Fruit fly (Drosophila melanogaster) whole organism, pupa: Measurements from ENCODE around the gene CG5984.

ENCODE experiments used
- CG10348 ChIP-seq: fragments of 200-800 bp; sonication (Bioruptor generic); IDR thresholded peaks from 2 replicates; pipeline ENCODE4 v1.3.6; 2022; ENCODE audit warnings: missing biosample characterization, missing genetic modification characterization
- CG12605 ChIP-seq: fragments of 200-800 bp; sonication (Bioruptor generic); IDR thresholded peaks from 2 replicates; pipeline ENCODE4 v1.3.6; 2022; ENCODE audit warnings: missing biosample characterization, missing genetic modification characterization
- CG13204 ChIP-seq: fragments of 200-800 bp; sonication (Bioruptor generic); optimal IDR thresholded peaks from 2 replicates; lab custom pipeline; 2018; ENCODE audit warnings: missing biosample characterization, mild to moderate bottlenecking, missing genetic modification characterization, moderate library complexity
- CG14655 ChIP-seq: fragments of 200-800 bp; sonication (Bioruptor generic); optimal IDR thresholded peaks from 3 replicates; lab custom pipeline; 2017; ENCODE audit warnings: mild to moderate bottlenecking, missing biosample characterization, missing genetic modification reagents, missing genetic modification characterization
- CG15710 ChIP-seq: fragments of 200-800 bp; sonication (Bioruptor generic); optimal IDR thresholded peaks from 2 replicates; lab custom pipeline; 2018; ENCODE audit warnings: missing biosample characterization, mild to moderate bottlenecking, missing genetic modification characterization, moderate library complexity
- CG17806 ChIP-seq: fragments of 200-800 bp; sonication (Bioruptor generic); optimal IDR thresholded peaks from 2 replicates; lab custom pipeline; 2018; ENCODE audit warnings: missing biosample characterization, mild to moderate bottlenecking, missing genetic modification characterization, moderate library complexity
- CG32121 ChIP-seq: fragments of 200-800 bp; sonication (Bioruptor generic); IDR thresholded peaks from 2 replicates; pipeline ENCODE4 v1.3.6; 2022; ENCODE audit warnings: missing biosample characterization, missing genetic modification characterization
- CG34367 ChIP-seq: fragments of 200-800 bp; sonication (Bioruptor generic); optimal IDR thresholded peaks from 2 replicates; lab custom pipeline; 2018; ENCODE audit warnings: missing biosample characterization, mild to moderate bottlenecking, missing genetic modification characterization
- CG4496 ChIP-seq: fragments of 200-800 bp; sonication (Bioruptor generic); IDR thresholded peaks from 3 replicates; pipeline ENCODE4 v1.3.6; 2022; ENCODE audit warnings: missing biosample characterization, missing genetic modification characterization
- CG8159 ChIP-seq: fragments of 200-800 bp; sonication (Bioruptor generic); optimal IDR thresholded peaks from 3 replicates; lab custom pipeline; 2018; ENCODE audit warnings: missing biosample characterization, mild to moderate bottlenecking, missing genetic modification characterization, moderate library complexity
- CG8301 ChIP-seq: fragments of 200-800 bp; sonication (Bioruptor generic); optimal IDR thresholded peaks from 2 replicates; lab custom pipeline; 2018; ENCODE audit warnings: missing biosample characterization, mild to moderate bottlenecking, missing genetic modification characterization
- CG9948 ChIP-seq: fragments of 200-800 bp; sonication (Bioruptor generic); optimal IDR thresholded peaks from 2 replicates; lab custom pipeline; 2018; ENCODE audit warnings: missing biosample characterization, mild to moderate bottlenecking, missing genetic modification characterization, moderate library complexity
- D1 ChIP-seq: fragments of 200-800 bp; sonication (Bioruptor generic); optimal IDR thresholded peaks from 2 replicates; lab custom pipeline; 2018; ENCODE audit warnings: missing biosample characterization, mild to moderate bottlenecking, missing genetic modification characterization, moderate library complexity
- EcR ChIP-seq: fragments of 200-800 bp; sonication (Bioruptor generic); optimal IDR thresholded peaks from 3 replicates; lab custom pipeline; 2019; ENCODE audit warnings: missing biosample characterization, missing genetic modification characterization, mild to moderate bottlenecking, moderate library complexity, missing genetic modification reagents
- Ets98B ChIP-seq: fragments of 200-800 bp; sonication (Bioruptor generic); IDR thresholded peaks from 2 replicates; pipeline ENCODE4 v1.3.6; 2022; ENCODE audit warnings: missing biosample characterization, missing genetic modification characterization
- Pif1A ChIP-seq: fragments of 200-800 bp; sonication (Bioruptor generic); optimal IDR thresholded peaks from 3 replicates; lab custom pipeline; 2016; ENCODE audit warnings: missing biosample characterization, missing genetic modification characterization
- Pif1B ChIP-seq: fragments of 200-800 bp; sonication (Bioruptor generic); optimal IDR thresholded peaks from 3 replicates; lab custom pipeline; 2016; ENCODE audit warnings: missing biosample characterization, missing genetic modification characterization
- Snoo ChIP-seq: fragments of 200-800 bp; sonication (Bioruptor generic); optimal IDR thresholded peaks from 3 replicates; lab custom pipeline; 2017; ENCODE audit warnings: missing biosample characterization, mild to moderate bottlenecking, missing genetic modification characterization, inconsistent platforms
- fd96Ca ChIP-seq: fragments of 200-800 bp; sonication (Bioruptor generic); IDR thresholded peaks from 3 replicates; pipeline ENCODE4 v1.3.6; 2022; ENCODE audit warnings: missing biosample characterization, missing genetic modification characterization
- gl ChIP-seq: fragments of 200-800 bp; sonication (Bioruptor generic); optimal IDR thresholded peaks from 2 replicates; lab custom pipeline; 2018; ENCODE audit warnings: missing biosample characterization, mild to moderate bottlenecking, missing genetic modification characterization
- rn ChIP-seq: fragments of 200-800 bp; sonication (Bioruptor generic); IDR thresholded peaks from 2 replicates; pipeline ENCODE4 v1.3.6; 2022; ENCODE audit warnings: missing biosample characterization, missing genetic modification characterization

CG5984 gene

DNA sequence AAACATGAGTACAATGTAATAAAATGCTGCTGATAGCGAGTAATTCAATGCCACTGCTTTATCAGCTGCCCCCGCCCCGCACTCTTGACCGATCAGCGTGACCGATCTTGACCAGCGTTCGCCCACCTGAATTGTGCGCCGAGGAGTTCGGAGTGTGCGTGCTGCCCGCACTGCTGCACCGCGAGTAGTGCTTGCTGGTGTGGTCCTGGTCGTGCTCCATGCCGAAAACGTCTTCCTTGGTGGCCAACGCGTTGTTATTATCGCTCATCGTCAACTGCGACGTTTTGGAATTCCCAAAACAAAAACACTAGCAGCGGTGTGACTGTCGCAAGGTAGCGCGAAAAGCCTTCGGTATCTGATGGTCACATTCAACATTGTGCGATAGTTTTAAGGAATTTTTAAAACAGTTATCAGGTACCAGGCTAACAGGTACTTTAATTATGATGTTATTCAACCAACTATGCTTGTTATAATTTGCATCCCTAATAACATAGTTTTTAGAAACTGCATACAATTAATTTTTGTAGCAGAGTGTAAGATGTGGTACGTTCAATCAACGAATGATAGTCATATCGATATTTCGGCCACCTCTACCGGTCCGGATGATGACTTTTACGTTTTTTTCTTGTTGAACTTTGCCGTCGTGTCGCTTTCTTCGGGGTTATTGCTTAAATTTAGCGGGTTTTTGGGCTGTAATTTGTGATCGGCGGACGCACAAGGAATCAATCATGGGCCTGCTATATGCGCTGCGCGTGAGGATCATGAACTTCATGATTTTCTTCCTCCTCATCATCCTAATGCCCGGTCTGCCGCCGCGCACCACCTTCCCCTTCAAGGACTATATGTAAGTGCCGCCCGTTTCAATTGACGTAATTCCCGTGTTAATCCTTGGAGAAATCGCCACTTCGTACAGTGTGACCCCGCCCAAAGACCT is 40.7 kb upstream of the CG5984 start, which contains the start of the genes bigmax and Hmu:
bigmax (minus strand) TSS at position 325 of the 934 bp plus-strand sequence.
Hmu (plus strand) TSS at position 568 of the 934 bp plus-strand sequence.
- peak; percentile 62 for TF ChIP-seq CG8159
- peak; percentile 62 for TF ChIP-seq CG9948
- TF ChIP-seq CG4496 (GFP tag; lab: Robert Waterston, UW), result peak; percentile 83
- peak; percentile 80 for TF ChIP-seq Ets98B (GFP tag; lab: Robert Waterston, UW)
- peak; percentile 67 for TF ChIP-seq CG15710 (tag; lab: Kevin White, UChicago)
- peak; percentile 53 for TF ChIP-seq CG34367 (tag; lab: Kevin White, UChicago)
- TF ChIP-seq D1 (tag; lab: Kevin White, UChicago), result no peak
- TF ChIP-seq CG17806, result peak; percentile 60
- TF ChIP-seq CG12605, result peak; percentile 42; the same call in 1 of the 2 replicates
- TF ChIP-seq Pif1B (GFP tag; lab: Kevin White, UChicago), result peak; percentile 36
- TF ChIP-seq CG10348 (GFP tag; lab: Robert Waterston, UW), result no peak
- peak; percentile 67 for TF ChIP-seq CG8301 (tag; lab: Kevin White, UChicago)
- TF ChIP-seq EcR (GFP tag; lab: Kevin White, UChicago), result peak; percentile 66
- TF ChIP-seq CG14655 (GFP tag; lab: Kevin White, UChicago), result peak; percentile 69
- peak; percentile 78 for TF ChIP-seq CG32121
- peak; percentile 65 for TF ChIP-seq Pif1A
- TF ChIP-seq Snoo (tag; lab: Kevin White, UChicago), result peak; percentile 65
- TF ChIP-seq CG13204 (GFP tag; lab: Kevin White, UChicago), result no peak
- TF ChIP-seq gl (tag; lab: Kevin White, UChicago), result peak; percentile 43
- TF ChIP-seq rn (GFP tag; lab: Robert Waterston, UW), result peak; percentile 45; the same call in 1 of the 2 replicates
- peak; percentile 75 for TF ChIP-seq fd96Ca (GFP tag; lab: Robert Waterston, UW)

DNA sequence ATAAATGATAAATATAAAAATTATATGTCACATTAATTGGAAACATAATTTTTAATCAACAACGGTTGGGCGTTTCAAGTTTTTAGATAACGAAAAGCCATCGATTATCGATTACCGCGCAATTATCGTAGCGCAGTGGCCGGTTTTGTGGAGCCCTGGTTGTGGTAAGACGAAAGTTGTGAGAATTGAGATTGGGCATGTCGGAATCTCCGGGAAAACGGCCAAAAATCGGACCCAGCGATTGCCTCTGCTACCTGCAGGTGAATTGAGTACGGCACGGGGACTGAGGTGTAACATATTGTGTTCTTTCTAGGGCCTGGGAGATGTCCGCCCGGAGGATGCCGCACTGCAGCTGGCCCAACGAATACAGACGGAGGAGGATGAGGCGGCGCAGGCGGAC is 35.9 kb upstream of the CG5984 start, which contains the start of gene CG3368:
CG3368 (plus strand) TSS at position 136 of the 400 bp plus-strand sequence.
- TF ChIP-seq CG17806 (no peak), Snoo (tag; lab: Kevin White, UChicago) (no peak), CG9948 (no peak), D1 (tag; lab: Kevin White, UChicago) (no peak), CG15710 (tag; lab: Kevin White, UChicago) (no peak), CG32121 (no peak), Ets98B (GFP tag; lab: Robert Waterston, UW) (no peak), CG8301 (tag; lab: Kevin White, UChicago) (no peak)

DNA sequence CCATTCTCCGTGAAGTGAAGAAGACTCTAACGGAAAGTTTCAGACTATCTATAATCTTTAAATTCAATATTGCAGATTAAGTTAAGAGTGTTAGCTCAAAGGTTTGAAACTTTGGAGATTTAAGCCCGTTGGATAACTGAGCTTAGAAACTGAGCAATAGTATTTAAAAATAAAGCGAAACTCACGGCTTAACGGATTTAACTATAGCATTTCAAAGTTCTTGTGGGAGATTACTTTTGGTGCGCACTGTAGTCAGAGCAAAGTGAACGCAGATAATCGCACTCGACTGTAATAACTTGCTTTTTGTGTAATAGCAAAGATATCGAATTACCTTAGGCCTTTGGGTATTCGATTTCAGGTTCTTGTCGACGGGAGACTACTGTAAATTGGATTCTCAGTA is 34.5 kb upstream of the CG5984 start, which contains the start of gene mrt:
mrt (minus strand) TSS at position 376 of the 400 bp plus-strand sequence.
- peak; percentile 58 for TF ChIP-seq CG15710 (tag; lab: Kevin White, UChicago)
- TF ChIP-seq CG32121, result peak; percentile 61; the same call in 1 of the 2 replicates
- peak; percentile 50 for TF ChIP-seq CG8301 (tag; lab: Kevin White, UChicago)
- TF ChIP-seq CG34367 (tag; lab: Kevin White, UChicago), result peak; percentile 26
- TF ChIP-seq Snoo (tag; lab: Kevin White, UChicago), result peak; percentile 19
- no peak for TF ChIP-seq D1 (tag; lab: Kevin White, UChicago)
- TF ChIP-seq Pif1A, result peak; percentile 71
- TF ChIP-seq CG9948, result peak; percentile 53
- TF ChIP-seq CG8159, result peak; percentile 56
- TF ChIP-seq CG10348 (GFP tag; lab: Robert Waterston, UW), result no peak
- peak; percentile 36 for TF ChIP-seq CG17806
- TF ChIP-seq Pif1B (GFP tag; lab: Kevin White, UChicago), result peak; percentile 32
- 0 out of 3 replicates have a peak, but pooled peaks have one; percentile 35 for TF ChIP-seq CG4496 (GFP tag; lab: Robert Waterston, UW)
- TF ChIP-seq fd96Ca (GFP tag; lab: Robert Waterston, UW), result peak; percentile 67
- TF ChIP-seq rn (GFP tag; lab: Robert Waterston, UW), result no peak
- no peak for TF ChIP-seq EcR (GFP tag; lab: Kevin White, UChicago)
- TF ChIP-seq CG14655 (GFP tag; lab: Kevin White, UChicago), result peak; percentile 61
- TF ChIP-seq gl (tag; lab: Kevin White, UChicago), result no peak
- peak; percentile 41 for TF ChIP-seq Ets98B (GFP tag; lab: Robert Waterston, UW)

DNA sequence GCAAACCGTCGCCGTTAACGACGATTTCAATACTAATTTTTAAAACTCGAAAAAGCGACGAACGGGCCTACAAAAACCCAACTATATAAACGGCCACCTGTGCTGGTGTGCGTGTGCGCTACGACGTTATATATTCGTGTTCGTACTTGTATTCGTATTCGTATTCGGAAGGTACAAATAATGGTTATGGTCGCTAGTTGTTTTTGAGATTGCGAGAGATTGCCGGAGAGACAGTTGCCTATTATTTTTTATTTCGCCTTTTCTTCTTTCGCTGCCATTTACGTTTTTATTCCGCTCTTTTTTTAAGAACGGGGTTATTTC is 34.0 kb upstream of the CG5984 start:
- TF ChIP-seq fd96Ca (GFP tag; lab: Robert Waterston, UW), result no peak

DNA sequence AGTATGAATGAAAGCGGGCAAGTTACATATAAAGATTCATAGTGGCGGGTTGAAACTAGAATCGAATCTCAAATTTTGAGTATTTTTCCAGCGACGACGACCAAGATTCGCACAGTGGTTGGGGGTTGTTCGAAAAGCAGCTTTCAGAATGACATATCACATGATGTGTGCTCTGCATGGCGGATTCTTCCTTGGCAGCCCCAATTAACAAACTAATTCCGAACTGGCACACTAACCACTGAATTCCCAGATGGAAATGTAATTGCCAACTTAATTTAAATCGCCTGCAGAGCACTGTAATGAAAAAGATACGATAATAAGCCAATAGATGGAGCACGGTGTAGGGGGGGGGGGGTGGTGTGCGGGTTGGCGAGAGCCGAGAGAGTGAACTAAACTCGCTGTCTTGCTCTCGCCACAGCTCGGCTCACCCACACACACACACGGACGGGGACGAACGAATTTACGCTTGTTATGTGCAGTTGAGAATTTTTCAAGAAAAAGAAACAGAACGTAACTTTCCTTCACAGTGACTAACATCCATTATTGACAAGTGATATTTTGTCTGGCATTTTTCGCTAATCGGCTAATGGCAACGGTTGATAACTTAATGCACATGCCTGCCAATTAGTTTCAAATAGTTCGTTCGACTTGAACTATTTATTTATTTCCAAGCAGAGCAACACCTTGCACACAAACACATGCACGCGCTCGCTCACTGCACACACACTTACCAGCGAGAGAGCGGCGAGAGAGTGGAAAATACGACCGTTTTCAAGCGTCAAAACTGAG is 33.4 kb upstream of the CG5984 start:
- TF ChIP-seq CG12605, result peak; percentile 97
- peak; percentile 94 for TF ChIP-seq gl (tag; lab: Kevin White, UChicago)
- TF ChIP-seq CG15710 (tag; lab: Kevin White, UChicago), result peak; percentile 96
- TF ChIP-seq CG17806, result peak; percentile 98
- TF ChIP-seq EcR (GFP tag; lab: Kevin White, UChicago), result peak; percentile 36
- TF ChIP-seq CG8159, result peak; percentile 97
- TF ChIP-seq CG13204 (GFP tag; lab: Kevin White, UChicago), result peak; percentile 92
- peak; percentile 98 for TF ChIP-seq Ets98B (GFP tag; lab: Robert Waterston, UW)
- peak; percentile 98 for TF ChIP-seq CG34367 (tag; lab: Kevin White, UChicago)
- TF ChIP-seq D1 (tag; lab: Kevin White, UChicago), result no peak
- TF ChIP-seq fd96Ca (GFP tag; lab: Robert Waterston, UW), result peak; percentile 99
- TF ChIP-seq CG9948, result peak; percentile 97
- peak; percentile 98 for TF ChIP-seq Pif1B (GFP tag; lab: Kevin White, UChicago)
- TF ChIP-seq CG4496 (GFP tag; lab: Robert Waterston, UW), result peak; percentile 99
- TF ChIP-seq CG8301 (tag; lab: Kevin White, UChicago), result peak; percentile 97
- TF ChIP-seq Snoo (tag; lab: Kevin White, UChicago), result peak; percentile 96
- TF ChIP-seq Pif1A, result peak; percentile 98
- peak; percentile 97 for TF ChIP-seq CG32121
- peak; percentile 97 for TF ChIP-seq CG14655 (GFP tag; lab: Kevin White, UChicago)
- peak; percentile 94 for TF ChIP-seq rn (GFP tag; lab: Robert Waterston, UW)
- peak; percentile 96 for TF ChIP-seq CG10348 (GFP tag; lab: Robert Waterston, UW)
